Fruit fly (Drosophila melanogaster) whole organism, wandering third instar larva: ENCODE results near the gene CG32984.

ENCODE experiments used
- brk ChIP-seq: fragments of 200-800 bp; sonication (Bioruptor generic); optimal IDR thresholded peaks from 2 replicates; lab custom pipeline; 2016; ENCODE audit warnings: missing biosample characterization, mild to moderate bottlenecking, missing genetic modification characterization
- fru ChIP-seq: fragments of 200-800 bp; sonication (Bioruptor generic); optimal IDR thresholded peaks from 3 replicates; lab custom pipeline; 2016; ENCODE audit warnings: missing biosample characterization, mild to moderate bottlenecking, missing genetic modification characterization
- lola ChIP-seq: fragments of >200 bp; optimal IDR thresholded peaks from 2 replicates; lab custom pipeline; 2017; ENCODE audit warnings: missing biosample characterization, missing genetic modification characterization

DNA sequence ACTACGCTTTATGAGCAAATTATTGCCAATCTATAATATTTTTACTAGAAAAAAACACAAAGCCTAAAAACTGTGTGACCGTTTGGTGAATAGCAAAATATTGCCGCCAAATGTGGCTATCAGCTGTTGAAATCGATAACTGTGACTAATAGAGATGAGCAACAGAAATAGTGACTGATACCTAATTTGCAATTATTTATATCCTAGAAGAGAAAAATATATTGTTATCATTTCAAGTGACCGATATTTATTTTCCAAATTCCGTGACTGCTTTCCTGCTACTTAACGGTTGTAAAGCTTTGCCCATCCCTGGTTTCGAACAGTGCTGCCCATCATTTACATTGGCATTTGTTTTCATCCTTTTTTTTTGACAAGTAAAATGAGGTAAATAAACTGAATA lies 32.5 kb downstream of the CG32984 start, which contains the start of the genes alien and CG18661:
- TF ChIP-seq brk, result peak; percentile 84
- no peak for TF ChIP-seq lola (GFP tag; lab: Kevin White, UChicago)
- TF ChIP-seq fru (GFP tag; lab: Kevin White, UChicago), result peak; percentile 91
